Fruit fly (Drosophila melanogaster) whole organism, wandering third instar larva: ENCODE data around the gene CG13901.

ENCODE experiments used
- Abd-B ChIP-seq: fragments of >200 bp; optimal IDR thresholded peaks from 2 replicates; lab custom pipeline; 2017; ENCODE audit warnings: missing biosample characterization, missing genetic modification characterization
- CG9705 ChIP-seq: fragments of 200-800 bp; sonication (Bioruptor generic); optimal IDR thresholded peaks from 2 replicates; lab custom pipeline; 2018; ENCODE audit warnings: missing biosample characterization, mild to moderate bottlenecking, missing genetic modification characterization
- CrebA ChIP-seq: fragments of 200-800 bp; sonication (Bioruptor generic); optimal IDR thresholded peaks from 2 replicates; lab custom pipeline; 2016; ENCODE audit warnings: missing biosample characterization, mild to moderate bottlenecking, missing genetic modification characterization, borderline replicate concordance
- Dfd ChIP-seq: fragments of >200 bp; optimal IDR thresholded peaks from 2 replicates; lab custom pipeline; 2017; ENCODE audit warnings: missing biosample characterization, missing genetic modification characterization
- Dif ChIP-seq: fragments of 200-275, 200-300 bp; sonication (Bioruptor generic); optimal IDR thresholded peaks from 2 replicates; lab custom pipeline; 2018; ENCODE audit warnings: missing biosample characterization, missing genetic modification characterization; ENCODE audit not compliant: partially characterized antibody
- GATAd ChIP-seq: sonication (Bioruptor generic); optimal IDR thresholded peaks from 2 replicates; lab custom pipeline; 2016; ENCODE audit warnings: missing biosample characterization, missing genetic modification characterization
- HLH106 ChIP-seq: fragments of 200-800 bp; optimal IDR thresholded peaks from 3 replicates; lab custom pipeline; 2019; ENCODE audit warnings: missing biosample characterization, mild to moderate bottlenecking, missing genetic modification characterization, moderate library complexity
- Hnf4 ChIP-seq: fragments of 200-800 bp; sonication (Bioruptor generic); optimal IDR thresholded peaks from 2 replicates; lab custom pipeline; 2016; ENCODE audit warnings: missing biosample characterization, mild to moderate bottlenecking, missing genetic modification characterization
- Hr78 ChIP-seq: fragments of >200 bp; optimal IDR thresholded peaks from 2 replicates; lab custom pipeline; 2017; ENCODE audit warnings: missing biosample characterization, missing genetic modification characterization
- Hr83 ChIP-seq: fragments of 200-300 bp; sonication (Bioruptor generic); optimal IDR thresholded peaks from 2 replicates; lab custom pipeline; 2016; ENCODE audit warnings: missing biosample characterization, mild to moderate bottlenecking, missing genetic modification characterization, moderate library complexity; ENCODE audit not compliant: poor library complexity, severe bottlenecking
- Mio ChIP-seq: sonication (Bioruptor generic); optimal IDR thresholded peaks from 2 replicates; lab custom pipeline; 2016; ENCODE audit warnings: missing biosample characterization, missing genetic modification characterization
- N ChIP-seq: fragments of >200 bp; optimal IDR thresholded peaks from 2 replicates; lab custom pipeline; 2018; ENCODE audit warnings: missing biosample characterization, missing external identifiers, missing genetic modification characterization
- OdsH ChIP-seq: fragments of 200-800 bp; sonication (Bioruptor generic); optimal IDR thresholded peaks from 2 replicates; lab custom pipeline; 2016; ENCODE audit warnings: missing biosample characterization, mild to moderate bottlenecking, missing genetic modification characterization
- Rel ChIP-seq, 2 experiments: fragments of 200-800 bp; sonication (Bioruptor generic) in 1 of 2; optimal IDR thresholded peaks; 2 replicates in 1 of 2; 3 replicates in 1 of 2; lab custom pipeline; 2016 to 2019; ENCODE audit warnings: mild to moderate bottlenecking in 2 of 2, missing biosample characterization in 2 of 2, missing genetic modification characterization in 2 of 2, moderate library complexity in 1 of 2
- Sp1 ChIP-seq: fragments of 200-800 bp; sonication (Bioruptor generic); optimal IDR thresholded peaks from 3 replicates; lab custom pipeline; 2019; ENCODE audit warnings: missing biosample characterization, mild to moderate bottlenecking, missing genetic modification characterization, moderate library complexity
- Vsx2 ChIP-seq: fragments of 200-300, 225-300 bp; sonication (Bioruptor generic); optimal IDR thresholded peaks from 2 replicates; lab custom pipeline; 2018; ENCODE audit warnings: missing biosample characterization, missing genetic modification characterization; ENCODE audit not compliant: partially characterized antibody
- br ChIP-seq: fragments of 200-800 bp; sonication (Bioruptor generic); optimal IDR thresholded peaks from 2 replicates; lab custom pipeline; 2016; ENCODE audit warnings: missing biosample characterization, missing genetic modification characterization
- brk ChIP-seq: fragments of 200-800 bp; sonication (Bioruptor generic); optimal IDR thresholded peaks from 2 replicates; lab custom pipeline; 2016; ENCODE audit warnings: missing biosample characterization, mild to moderate bottlenecking, missing genetic modification characterization
- dl ChIP-seq, 2 experiments: fragments of 175-275, 200-275 bp in 1 of 2; fragments of 200-275 bp in 1 of 2; sonication (Bioruptor generic); optimal IDR thresholded peaks; lab custom pipeline; 2018; ENCODE audit warnings: mild to moderate bottlenecking in 2 of 2, missing biosample characterization in 2 of 2, missing genetic modification characterization in 2 of 2, moderate library complexity in 2 of 2; ENCODE audit not compliant: partially characterized antibody in 2 of 2, insufficient read depth in 1 of 2
- dmrt93B ChIP-seq: fragments of 200-800 bp; sonication (Bioruptor generic); optimal IDR thresholded peaks from 2 replicates; lab custom pipeline; 2018; ENCODE audit warnings: missing biosample characterization, mild to moderate bottlenecking, missing genetic modification characterization
- dsf ChIP-seq: sonication (Bioruptor generic); optimal IDR thresholded peaks from 2 replicates; lab custom pipeline; 2016; ENCODE audit warnings: missing biosample characterization, missing genetic modification characterization, borderline replicate concordance
- ey ChIP-seq: fragments of 200-800 bp; sonication (Bioruptor generic); optimal IDR thresholded peaks from 2 replicates; lab custom pipeline; 2016; ENCODE audit warnings: missing biosample characterization, missing genetic modification characterization
- foxo ChIP-seq, 2 experiments: fragments of 200-800 bp; sonication (Bioruptor generic); optimal IDR thresholded peaks; 2 replicates in 1 of 2; 3 replicates in 1 of 2; lab custom pipeline; 2016 to 2017; ENCODE audit warnings: missing biosample characterization in 2 of 2, missing genetic modification characterization in 2 of 2
- fru ChIP-seq: fragments of 200-800 bp; sonication (Bioruptor generic); optimal IDR thresholded peaks from 3 replicates; lab custom pipeline; 2016; ENCODE audit warnings: missing biosample characterization, mild to moderate bottlenecking, missing genetic modification characterization
- h ChIP-seq: fragments of 200-800 bp; sonication (Bioruptor generic); optimal IDR thresholded peaks from 3 replicates; lab custom pipeline; 2016; ENCODE audit warnings: missing biosample characterization, mild to moderate bottlenecking, missing genetic modification characterization
- jim ChIP-seq: fragments of 175-275, 200-325 bp; sonication (Bioruptor generic); optimal IDR thresholded peaks from 2 replicates; lab custom pipeline; 2016; ENCODE audit warnings: missing biosample characterization, mild to moderate bottlenecking, missing genetic modification characterization
- lola ChIP-seq: fragments of >200 bp; optimal IDR thresholded peaks from 2 replicates; lab custom pipeline; 2017; ENCODE audit warnings: missing biosample characterization, missing genetic modification characterization
- pan ChIP-seq: fragments of >200 bp; optimal IDR thresholded peaks from 2 replicates; lab custom pipeline; 2017
- psq ChIP-seq: fragments of 200-800 bp; sonication (Bioruptor generic); optimal IDR thresholded peaks from 3 replicates; lab custom pipeline; 2017; ENCODE audit warnings: missing biosample characterization, mild to moderate bottlenecking, missing genetic modification characterization, moderate library complexity
- rgr ChIP-seq: fragments of 200-800 bp; sonication (Bioruptor generic); optimal IDR thresholded peaks from 3 replicates; lab custom pipeline; 2016; ENCODE audit warnings: missing biosample characterization, mild to moderate bottlenecking, missing genetic modification characterization
- sage ChIP-seq: fragments of 200-800 bp; sonication (Bioruptor generic); optimal IDR thresholded peaks from 2 replicates; lab custom pipeline; 2016; ENCODE audit warnings: missing biosample characterization, mild to moderate bottlenecking, missing genetic modification characterization
- sv ChIP-seq: fragments of 200-800 bp; sonication (Bioruptor generic); optimal IDR thresholded peaks from 3 replicates; lab custom pipeline; 2016; ENCODE audit warnings: missing biosample characterization, missing genetic modification characterization
- tai ChIP-seq: sonication (Bioruptor generic); optimal IDR thresholded peaks from 2 replicates; lab custom pipeline; 2016; ENCODE audit warnings: missing biosample characterization, missing genetic modification characterization
- usp ChIP-seq: fragments of >200 bp; optimal IDR thresholded peaks from 2 replicates; lab custom pipeline; 2017; ENCODE audit warnings: missing biosample characterization, missing genetic modification characterization
- woc ChIP-seq: sonication (Bioruptor generic); optimal IDR thresholded peaks from 2 replicates; lab custom pipeline; 2016; ENCODE audit warnings: missing biosample characterization, mild to moderate bottlenecking, missing genetic modification characterization

CG13901 gene

dm6 chr3L:852267-852666, 14.6 kb upstream of the CG13901 start:
- TF ChIP-seq N (GFP tag; lab: Kevin White, UChicago), result no peak
- TF ChIP-seq psq (GFP tag; lab: Kevin White, UChicago), result no peak
- no peak for TF ChIP-seq lola (GFP tag; lab: Kevin White, UChicago)
- no peak for TF ChIP-seq CrebA (GFP tag; lab: Kevin White, UChicago)
- no peak for TF ChIP-seq CG9705 (GFP tag; lab: Kevin White, UChicago)
- no peak for TF ChIP-seq rgr (GFP tag; lab: Kevin White, UChicago)
- TF ChIP-seq Hr83 (GFP tag; lab: Kevin White, UChicago), result no peak
- no peak for TF ChIP-seq brk (GFP tag; lab: Kevin White, UChicago)
- TF ChIP-seq h, result no peak
- no peak for TF ChIP-seq Sp1 (GFP tag; lab: Kevin White, UChicago)
- TF ChIP-seq Dfd (GFP tag; lab: Kevin White, UChicago), result no peak
- no peak for TF ChIP-seq usp (GFP tag; lab: Kevin White, UChicago)
- TF ChIP-seq GATAd (GFP tag; lab: Kevin White, UChicago), result no peak

DNA sequence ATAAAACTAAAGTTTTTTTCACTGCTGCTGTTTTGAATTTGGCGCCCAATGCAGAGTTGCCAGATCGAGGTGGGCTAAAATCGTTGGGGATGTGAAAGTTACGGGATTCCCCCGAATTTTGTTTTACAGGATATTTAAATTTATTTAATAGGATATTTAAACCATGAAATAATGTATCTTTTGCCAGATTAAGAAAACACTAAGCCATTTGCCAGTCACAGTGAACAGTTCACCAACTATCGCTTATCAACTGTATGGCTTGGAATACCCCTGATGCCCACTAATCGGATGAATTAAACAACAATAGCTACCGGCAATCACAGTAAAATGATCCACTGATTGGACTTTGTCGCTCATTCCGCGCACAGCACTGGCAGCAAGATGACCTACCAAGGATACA, 13.4 kb upstream of the CG13901 start, which contains the start of gene Dci:
TSS of gene Dci (plus strand) at position 286 of the 400 bp plus-strand sequence.
- TF ChIP-seq GATAd (GFP tag; lab: Kevin White, UChicago) (peak; percentile 16), h (peak; percentile 63), sv (peak; percentile 69), Rel (GFP tag; optimal IDR thresholded peaks at IDR 0.05; lab: Kevin White, UChicago) (no peak), Rel (tag; optimal IDR thresholded peaks at IDR 0.05; lab: Kevin White, UChicago) (peak; percentile 98), Mio (no peak), dmrt93B (GFP tag; lab: Kevin White, UChicago) (peak; percentile 28), ey (GFP tag; lab: Kevin White, UChicago) (peak; percentile 56), Sp1 (GFP tag; lab: Kevin White, UChicago) (peak; percentile 35), HLH106 (peak; percentile 60), tai (no peak), psq (GFP tag; lab: Kevin White, UChicago) (peak; percentile 44), OdsH (GFP tag; lab: Kevin White, UChicago) (peak; percentile 46), br (GFP tag; lab: Kevin White, UChicago) (peak; percentile 47), Abd-B (GFP tag; lab: Kevin White, UChicago) (no peak), foxo (GFP tag; optimal IDR thresholded peaks at IDR 0.05; lab: Kevin White, UChicago) (peak in 1 of 2 experiments; percentile 78), CG9705 (GFP tag; lab: Kevin White, UChicago) (peak; percentile 27), fru (GFP tag; lab: Kevin White, UChicago) (peak; percentile 62), Hr83 (GFP tag; lab: Kevin White, UChicago) (peak; percentile 67), rgr (GFP tag; lab: Kevin White, UChicago) (peak; percentile 67), jim (GFP tag; lab: Kevin White, UChicago) (no peak), sage (no peak), pan (no peak)

- TF ChIP-seq brk (GFP tag; lab: Kevin White, UChicago) (no peak), lola (GFP tag; lab: Kevin White, UChicago) (no peak), foxo (GFP tag; optimal IDR thresholded peaks at IDR 0.05; lab: Kevin White, UChicago) (no peak), br (GFP tag; lab: Kevin White, UChicago) (no peak), dl (GFP tag; optimal IDR thresholded peaks at IDR 0.05; lab: Kevin White, UChicago; ENCODE audit: insufficient read depth in 1 of 2, partially characterized antibody in 2 of 2) (no peak), sage (no peak), Dif (GFP tag; lab: Kevin White, UChicago) (no peak), woc (no peak), Vsx2 (GFP tag; lab: Kevin White, UChicago) (no peak), CrebA (GFP tag; lab: Kevin White, UChicago) (no peak), Hnf4 (no peak), Hr78 (GFP tag; lab: Kevin White, UChicago) (no peak), CG9705 (GFP tag; lab: Kevin White, UChicago) (no peak), dsf (no peak), psq (GFP tag; lab: Kevin White, UChicago) (no peak)
Measured at dm6 chr3L:843626-844025, 6.0 kb upstream of the CG13901 start, which contains the start of gene Cep290. Gene Cep290, plus strand, starts transcription at chr3L:843926.
